Worm (Caenorhabditis elegans) whole organism, young adult: ENCODE data around the gene pvf-1.

ENCODE experiments used
- B0019.2 ChIP-seq: fragments of 200-800 bp; sonication (Bioruptor generic); conservative IDR thresholded peaks from 2 replicates; pipeline ENCODE4 v1.3.6; 2022; ENCODE audit warnings: missing genetic modification reagents, missing genetic modification characterization, missing compliant biosample characterization
- C06A6.2 ChIP-seq: fragments of 200-800 bp; sonication (Bioruptor generic); conservative IDR thresholded peaks from 2 replicates; pipeline ENCODE4 v1.3.6; 2022; ENCODE audit warnings: missing genetic modification characterization, missing compliant biosample characterization
- F23B12.7 ChIP-seq: sonication (generic microtip); optimal IDR thresholded peaks from 2 replicates; lab custom pipeline; 2017; ENCODE audit warnings: missing genetic modification characterization, mild to moderate bottlenecking, missing compliant biosample characterization, antibody characterized with exemption, moderate library complexity; ENCODE audit not compliant: insufficient read depth
- F52B5.7 ChIP-seq: sonication (generic microtip); optimal IDR thresholded peaks from 2 replicates; lab custom pipeline; 2016; ENCODE audit warnings: mild to moderate bottlenecking, missing genetic modification characterization, missing compliant biosample characterization
- K11D2.4 ChIP-seq: fragments of 200-800 bp; sonication (Bioruptor generic); IDR thresholded peaks from 2 replicates; pipeline ENCODE4 v1.3.6; 2022; ENCODE audit warnings: missing genetic modification reagents, missing genetic modification characterization, missing compliant biosample characterization
- T26A5.8 ChIP-seq: sonication (generic microtip); optimal IDR thresholded peaks from 2 replicates; lab custom pipeline; 2016; ENCODE audit warnings: missing genetic modification characterization, missing compliant biosample characterization
- Y79H2A.3 ChIP-seq: fragments of 200-800 bp; sonication (Bioruptor generic); conservative IDR thresholded peaks from 2 replicates; pipeline ENCODE4 v1.3.6; 2022; ENCODE audit warnings: missing genetic modification reagents, missing genetic modification characterization, missing compliant biosample characterization
- Y95B8A.8 ChIP-seq: fragments of 200-800 bp; sonication (Bioruptor generic); IDR thresholded peaks from 2 replicates; pipeline ENCODE4 v1.3.6; 2022; ENCODE audit warnings: missing genetic modification reagents, missing genetic modification characterization, missing compliant biosample characterization
- ZK185.1 ChIP-seq: sonication (generic microtip); optimal IDR thresholded peaks from 2 replicates; lab custom pipeline; 2016; ENCODE audit warnings: mild to moderate bottlenecking, missing genetic modification characterization, missing compliant biosample characterization; ENCODE audit not compliant: poor library complexity, severe bottlenecking
- akir-1 ChIP-seq: fragments of 200-800 bp; sonication (Bioruptor generic); optimal IDR thresholded peaks from 2 replicates; lab custom pipeline; 2018; ENCODE audit warnings: mild to moderate bottlenecking, missing genetic modification characterization, moderate library complexity, missing compliant biosample characterization
- ama-1 ChIP-seq, 3 experiments: fragments of 150-350 bp in 1 of 3; sonication (generic microtip) in 2 of 3; optimal IDR thresholded peaks; 2 replicates each; lab custom pipeline; 2014 to 2018; ENCODE audit warnings: missing biosample characterization in 2 of 3, missing genetic modification characterization in 2 of 3, missing genetic modification reagents in 2 of 3
- aptf-2 ChIP-seq: fragments of 200-800 bp; sonication (Bioruptor generic); conservative IDR thresholded peaks from 2 replicates; pipeline ENCODE4 v1.3.6; 2022; ENCODE audit warnings: missing genetic modification reagents, missing genetic modification characterization, missing compliant biosample characterization
- attf-5 ChIP-seq: fragments of 200-800 bp; sonication (Bioruptor generic); optimal IDR thresholded peaks from 2 replicates; lab custom pipeline; 2018; ENCODE audit warnings: mild to moderate bottlenecking, missing genetic modification characterization, missing compliant biosample characterization
- cebp-2 ChIP-seq: fragments of 200-800 bp; sonication (Bioruptor generic); IDR thresholded peaks from 2 replicates; pipeline ENCODE4 v1.3.6; 2022; ENCODE audit warnings: missing genetic modification characterization, missing compliant biosample characterization
- ceh-27 ChIP-seq: fragments of 200-800 bp; sonication (Bioruptor generic); optimal IDR thresholded peaks from 2 replicates; lab custom pipeline; 2018; ENCODE audit warnings: mild to moderate bottlenecking, missing genetic modification characterization, moderate library complexity, missing compliant biosample characterization
- ceh-40 ChIP-seq: fragments of 200-800 bp; sonication (Bioruptor generic); IDR thresholded peaks from 2 replicates; pipeline ENCODE4 v1.3.6; 2022; ENCODE audit warnings: missing genetic modification characterization, missing compliant biosample characterization
- chd-7 ChIP-seq: sonication (generic microtip); optimal IDR thresholded peaks from 2 replicates; lab custom pipeline; 2016; ENCODE audit warnings: mild to moderate bottlenecking, missing genetic modification characterization, moderate library complexity, missing compliant biosample characterization
- dpff-1 ChIP-seq: sonication (generic microtip); optimal IDR thresholded peaks from 2 replicates; lab custom pipeline; 2017; ENCODE audit warnings: mild to moderate bottlenecking, missing genetic modification characterization, missing compliant biosample characterization
- dpl-1 ChIP-seq: fragments of 150-350 bp; optimal IDR thresholded peaks from 2 replicates; lab custom pipeline; 2014; ENCODE audit warnings: missing biosample characterization, missing genetic modification reagents, missing genetic modification characterization
- efl-1 ChIP-seq: fragments of 150-350 bp; optimal IDR thresholded peaks from 2 replicates; lab custom pipeline; 2014; ENCODE audit warnings: missing biosample characterization, missing genetic modification reagents, missing genetic modification characterization
- egrh-3 ChIP-seq: fragments of 200-800 bp; sonication (Bioruptor generic); IDR thresholded peaks from 2 replicates; pipeline ENCODE4 v1.3.6; 2022; ENCODE audit warnings: missing genetic modification reagents, missing genetic modification characterization, missing compliant biosample characterization
- ekl-4 ChIP-seq: fragments of 200-800 bp; sonication (Bioruptor generic); IDR thresholded peaks from 2 replicates; pipeline ENCODE4 v1.3.6; 2022; ENCODE audit warnings: missing genetic modification reagents, missing genetic modification characterization, missing compliant biosample characterization
- gei-17 ChIP-seq: fragments of 200-800 bp; sonication (Bioruptor generic); optimal IDR thresholded peaks from 2 replicates; lab custom pipeline; 2018; ENCODE audit warnings: mild to moderate bottlenecking, missing genetic modification characterization, missing compliant biosample characterization
- him-1 ChIP-seq: sonication (generic microtip); optimal IDR thresholded peaks from 2 replicates; lab custom pipeline; 2016; ENCODE audit warnings: missing genotype, missing genetic modification reagents, missing genetic modification characterization, missing compliant biosample characterization
- hmg-1.2 ChIP-seq: fragments of 200-800 bp; sonication (Bioruptor generic); IDR thresholded peaks from 2 replicates; pipeline ENCODE4 v1.3.6; 2022; ENCODE audit warnings: missing genetic modification reagents, missing genetic modification characterization, missing compliant biosample characterization
- lag-1 ChIP-seq: fragments of 200-800 bp; sonication (Bioruptor generic); IDR thresholded peaks from 2 replicates; pipeline ENCODE4 v1.3.6; 2022; ENCODE audit warnings: missing genetic modification reagents, missing genetic modification characterization, missing compliant biosample characterization
- lin-26 ChIP-seq: fragments of 200-800 bp; sonication (Bioruptor generic); IDR thresholded peaks from 2 replicates; pipeline ENCODE4 v1.3.6; 2022; ENCODE audit warnings: missing genetic modification reagents, missing genetic modification characterization, missing compliant biosample characterization
- mcd-1 ChIP-seq: fragments of 200-800 bp; sonication (Bioruptor generic); IDR thresholded peaks from 2 replicates; pipeline ENCODE4 v1.3.6; 2022; ENCODE audit warnings: missing genetic modification reagents, missing genetic modification characterization, missing compliant biosample characterization
- mel-28 ChIP-seq: sonication (generic microtip); optimal IDR thresholded peaks from 2 replicates; lab custom pipeline; 2016; ENCODE audit warnings: borderline replicate concordance, mild to moderate bottlenecking, missing genetic modification characterization, missing compliant biosample characterization
- mes-4 ChIP-seq: sonication (generic microtip); optimal IDR thresholded peaks from 2 replicates; lab custom pipeline; 2016; ENCODE audit warnings: missing genotype, missing genetic modification characterization, missing compliant biosample characterization
- mxl-1 ChIP-seq: sonication (generic microtip); optimal IDR thresholded peaks from 2 replicates; lab custom pipeline; 2016; ENCODE audit warnings: missing genetic modification characterization, missing compliant biosample characterization
- nfya-2 ChIP-seq: fragments of 200-800 bp; sonication (Bioruptor generic); IDR thresholded peaks from 2 replicates; pipeline ENCODE4 v1.3.6; 2022; ENCODE audit warnings: missing genetic modification reagents, missing genetic modification characterization, missing compliant biosample characterization
- nhr-90 ChIP-seq: sonication (generic microtip); optimal IDR thresholded peaks from 2 replicates; lab custom pipeline; 2016; ENCODE audit warnings: missing genotype, mild to moderate bottlenecking, missing genetic modification characterization, missing compliant biosample characterization
- pbrm-1 ChIP-seq: fragments of 200-800 bp; sonication (Bioruptor generic); IDR thresholded peaks from 2 replicates; pipeline ENCODE4 v1.3.6; 2022; ENCODE audit warnings: missing genetic modification reagents, missing genetic modification characterization, missing compliant biosample characterization
- rcor-1 ChIP-seq: fragments of 200-800 bp; sonication (Bioruptor generic); IDR thresholded peaks from 2 replicates; pipeline ENCODE4 v1.3.6; 2022; ENCODE audit warnings: missing genetic modification reagents, missing genetic modification characterization, missing compliant biosample characterization
- sdz-38 ChIP-seq: sonication (generic microtip); optimal IDR thresholded peaks from 2 replicates; lab custom pipeline; 2016; ENCODE audit warnings: missing genotype, missing genetic modification characterization, missing compliant biosample characterization
- snpc-1.3 ChIP-seq: sonication (generic microtip); optimal IDR thresholded peaks from 2 replicates; lab custom pipeline; 2017; ENCODE audit warnings: missing genetic modification characterization, mild to moderate bottlenecking, missing compliant biosample characterization, antibody characterized with exemption, moderate library complexity, missing genotype, missing genetic modification reagents; ENCODE audit not compliant: insufficient read depth
- snpc-4 ChIP-seq, 5 experiments: fragments of 150-350 bp in 1 of 5; sonication (generic microtip) in 4 of 5; optimal IDR thresholded peaks; 2 replicates each; lab custom pipeline; 2014 to 2018; ENCODE audit warnings: missing genetic modification characterization in 5 of 5, missing biosample characterization in 3 of 5, antibody characterized with exemption in 2 of 5, mild to moderate bottlenecking in 2 of 5, missing compliant biosample characterization in 2 of 5, missing genotype in 2 of 5, moderate library complexity in 2 of 5, missing genetic modification reagents in 1 of 5
- sptf-2 ChIP-seq: fragments of 200-800 bp; sonication (Bioruptor generic); optimal IDR thresholded peaks from 2 replicates; lab custom pipeline; 2018; ENCODE audit warnings: mild to moderate bottlenecking, missing genetic modification characterization, missing compliant biosample characterization
- tbx-9 ChIP-seq: sonication (generic microtip); optimal IDR thresholded peaks from 2 replicates; lab custom pipeline; 2016; ENCODE audit warnings: borderline replicate concordance, missing genetic modification characterization, inconsistent platforms, missing compliant biosample characterization
- zfh-2 ChIP-seq: fragments of 200-800 bp; sonication (Bioruptor generic); conservative IDR thresholded peaks from 2 replicates; pipeline ENCODE4 v1.3.6; 2022; ENCODE audit warnings: missing genetic modification reagents, missing genetic modification characterization, missing compliant biosample characterization
- ztf-28 ChIP-seq: fragments of 200-800 bp; sonication (Bioruptor generic); IDR thresholded peaks from 2 replicates; pipeline ENCODE4 v1.3.6; 2022; ENCODE audit warnings: missing genetic modification reagents, missing genetic modification characterization, missing compliant biosample characterization
- ztf-3 ChIP-seq: fragments of 200-800 bp; sonication (Bioruptor generic); optimal IDR thresholded peaks from 2 replicates; lab custom pipeline; 2018; ENCODE audit warnings: mild to moderate bottlenecking, missing genetic modification characterization, missing compliant biosample characterization

Gene pvf-1

ce11 chrIII:1807297-1807935 is 16.7 kb downstream of the pvf-1 start:
- peak; percentile 59; the same call in 1 of the 2 replicates for TF ChIP-seq K11D2.4 (GFP tag; lab: Robert Waterston, UW)
- TF ChIP-seq, all 124 proteins: peak for 1; not testable (repeated sequence) for 123

ce11 chrIII:1806183-1806798 is 17.8 kb downstream of the pvf-1 start:
- TF ChIP-seq dpl-1 (GFP tag; lab: Kevin White, UChicago) (no peak), akir-1 (GFP tag; lab: Kevin White, UChicago) (no peak), efl-1 (GFP tag; lab: Kevin White, UChicago) (no peak), B0019.2 (GFP tag; lab: Robert Waterston, UW) (no peak), ceh-40 (GFP tag; lab: Robert Waterston, UW) (no peak), Y79H2A.3 (GFP tag; lab: Robert Waterston, UW) (no peak), chd-7 (tag; lab: Kevin White, UChicago) (no peak), mxl-1 (tag; lab: Kevin White, UChicago) (no peak), nhr-90 (no peak), ZK185.1 (tag; lab: Kevin White, UChicago) (no peak), hmg-1.2 (GFP tag; lab: Robert Waterston, UW) (no peak), Y95B8A.8 (GFP tag; lab: Robert Waterston, UW) (no peak), nfya-2 (no peak), T26A5.8 (tag; lab: Kevin White, UChicago) (no peak), gei-17 (GFP tag; lab: Kevin White, UChicago) (no peak), snpc-4 (GFP tag; optimal IDR thresholded peaks at IDR 0.05; lab: Kevin White, UChicago) (no peak), snpc-4 (tag; optimal IDR thresholded peaks at IDR 0.05; lab: Kevin White, UChicago) (no peak), lin-26 (GFP tag; lab: Robert Waterston, UW) (no peak), dpff-1 (tag; lab: Kevin White, UChicago) (no peak), ceh-27 (no peak), ekl-4 (GFP tag; lab: Robert Waterston, UW) (0 out of 2 replicates have a peak, but pooled peaks have one; percentile 3), F23B12.7 (tag; lab: Kevin White, UChicago) (no peak), zfh-2 (GFP tag; lab: Robert Waterston, UW) (peak; percentile 93), mes-4 (tag; lab: Kevin White, UChicago) (peak; percentile 2), ztf-3 (GFP tag; lab: Kevin White, UChicago) (no peak), egrh-3 (GFP tag; lab: Robert Waterston, UW) (peak; percentile 90), mcd-1 (GFP tag; lab: Robert Waterston, UW) (0 out of 2 replicates have a peak, but pooled peaks have one; percentile 33), pbrm-1 (GFP tag; lab: Robert Waterston, UW) (no peak), attf-5 (GFP tag; lab: Kevin White, UChicago) (no peak), sdz-38 (no peak), sptf-2 (no peak), ztf-28 (GFP tag; lab: Robert Waterston, UW) (no peak), rcor-1 (GFP tag; lab: Robert Waterston, UW) (no peak)

- TF ChIP-seq aptf-2 (GFP tag; lab: Robert Waterston, UW): no peak
- TF ChIP-seq ama-1 (optimal IDR thresholded peaks at IDR 0.05; lab: Kevin White, UChicago): no peak
- no peak for TF ChIP-seq ama-1 (GFP tag; optimal IDR thresholded peaks at IDR 0.05; lab: Kevin White, UChicago)
- no peak for TF ChIP-seq him-1 (tag; lab: Kevin White, UChicago)
- TF ChIP-seq C06A6.2: no peak
- no peak for TF ChIP-seq F52B5.7
- no peak for TF ChIP-seq snpc-1.3 (tag; lab: Kevin White, UChicago)
- no peak for TF ChIP-seq lag-1
- TF ChIP-seq mel-28 (tag; lab: Kevin White, UChicago): no peak
- TF ChIP-seq cebp-2 (GFP tag; lab: Robert Waterston, UW): no peak
- TF ChIP-seq ceh-27: no peak
- TF ChIP-seq tbx-9 (tag; lab: Kevin White, UChicago): no peak
- TF ChIP-seq egrh-3 (GFP tag; lab: Robert Waterston, UW): no peak
- no peak for TF ChIP-seq sdz-38
- no peak for TF ChIP-seq hmg-1.2 (GFP tag; lab: Robert Waterston, UW)
Observed at ce11 chrIII:1805415-1806008, 18.6 kb downstream of the pvf-1 start.
